Fruit fly (Drosophila melanogaster) whole organism, prepupa: ENCODE measurements around the gene emc.
A peak's percentile ranks its signal among the peaks of the same experiment; 100 is the strongest.

Experiments
- Blimp-1 ChIP-seq: fragments of 200-800 bp; sonication (Bioruptor generic); optimal IDR thresholded peaks from 3 replicates; lab custom pipeline; 2017; ENCODE audit warnings: missing biosample characterization, missing genetic modification characterization, mild to moderate bottlenecking, moderate library complexity, missing genetic modification reagents
- CG10631 ChIP-seq: fragments of 200-800 bp; sonication (Bioruptor generic); optimal IDR thresholded peaks from 2 replicates; lab custom pipeline; 2016; ENCODE audit warnings: missing biosample characterization, missing genetic modification characterization
- CG10669 ChIP-seq: fragments of 200-800 bp; sonication (Bioruptor generic); optimal IDR thresholded peaks from 3 replicates; lab custom pipeline; 2018; ENCODE audit warnings: missing biosample characterization, mild to moderate bottlenecking, missing genetic modification characterization, moderate library complexity
- CG11294 ChIP-seq: fragments of 200-800 bp; sonication (Bioruptor generic); IDR thresholded peaks from 2 replicates; pipeline ENCODE4 v1.3.6; 2022; ENCODE audit warnings: missing biosample characterization, missing genetic modification characterization
- CG11762 ChIP-seq: fragments of 200-800 bp; sonication (Bioruptor generic); optimal IDR thresholded peaks from 3 replicates; lab custom pipeline; 2016; ENCODE audit warnings: missing biosample characterization, missing genetic modification characterization; ENCODE audit not compliant: insufficient read depth
- CG11902 ChIP-seq: fragments of 200-800 bp; sonication (Bioruptor generic); optimal IDR thresholded peaks from 3 replicates; lab custom pipeline; 2016; ENCODE audit warnings: missing biosample characterization, missing genetic modification characterization
- CG15336 ChIP-seq: fragments of 200-800 bp; sonication (Bioruptor generic); IDR thresholded peaks from 2 replicates; pipeline ENCODE4 v1.3.6; 2022; ENCODE audit warnings: missing biosample characterization, missing genetic modification characterization
- CG1621 ChIP-seq: fragments of 200-800 bp; sonication (Bioruptor generic); optimal IDR thresholded peaks from 3 replicates; lab custom pipeline; 2018; ENCODE audit warnings: missing biosample characterization, mild to moderate bottlenecking, missing genetic modification characterization
- CG16779 ChIP-seq: fragments of 200-800 bp; sonication (Bioruptor generic); optimal IDR thresholded peaks from 3 replicates; lab custom pipeline; 2017; ENCODE audit warnings: missing biosample characterization, mild to moderate bottlenecking, missing genetic modification characterization
- CG3032 ChIP-seq: fragments of 200-800 bp; optimal IDR thresholded peaks from 2 replicates; lab custom pipeline; 2019; ENCODE audit warnings: missing biosample characterization, mild to moderate bottlenecking, missing genetic modification characterization, moderate library complexity
- CG31627 ChIP-seq: fragments of 200-800 bp; sonication (Bioruptor generic); optimal IDR thresholded peaks from 3 replicates; lab custom pipeline; 2016; ENCODE audit warnings: missing biosample characterization, missing genetic modification characterization
- CG32006 ChIP-seq: fragments of 200-800 bp; sonication (Bioruptor generic); optimal IDR thresholded peaks from 3 replicates; lab custom pipeline; 2017; ENCODE audit warnings: missing biosample characterization, mild to moderate bottlenecking, missing genetic modification characterization
- CG34406 ChIP-seq: fragments of 200-800 bp; sonication (Bioruptor generic); optimal IDR thresholded peaks from 3 replicates; lab custom pipeline; 2016; ENCODE audit warnings: missing biosample characterization, missing genetic modification characterization
- CG3919 ChIP-seq: fragments of 200-800 bp; sonication (Bioruptor generic); optimal IDR thresholded peaks from 3 replicates; lab custom pipeline; 2016; ENCODE audit warnings: missing biosample characterization, missing genetic modification characterization
- CG4318 ChIP-seq: fragments of 200-800 bp; sonication (Bioruptor generic); optimal IDR thresholded peaks from 3 replicates; lab custom pipeline; 2017; ENCODE audit warnings: missing biosample characterization, mild to moderate bottlenecking, missing genetic modification characterization
- CG6276 ChIP-seq: fragments of 200-800 bp; sonication (Bioruptor generic); optimal IDR thresholded peaks from 2 replicates; lab custom pipeline; 2017; ENCODE audit warnings: missing biosample characterization, mild to moderate bottlenecking, missing genetic modification characterization
- CG6792 ChIP-seq: fragments of 200-800 bp; sonication (Bioruptor generic); optimal IDR thresholded peaks from 3 replicates; lab custom pipeline; 2016; ENCODE audit warnings: missing biosample characterization, missing genetic modification characterization
- CG8119 ChIP-seq: fragments of 200-800 bp; sonication (Bioruptor generic); IDR thresholded peaks from 3 replicates; pipeline ENCODE4 v1.3.6; 2022; ENCODE audit warnings: missing biosample characterization, missing genetic modification characterization
- CG8319 ChIP-seq: fragments of 200-800 bp; sonication (Bioruptor generic); optimal IDR thresholded peaks from 3 replicates; lab custom pipeline; 2016; ENCODE audit warnings: missing biosample characterization, missing genetic modification characterization
- CG8632 ChIP-seq: fragments of 200-800 bp; sonication (Bioruptor generic); optimal IDR thresholded peaks from 3 replicates; lab custom pipeline; 2016; ENCODE audit warnings: missing biosample characterization, missing genetic modification characterization
- CG9139 ChIP-seq: fragments of 200-800 bp; sonication (Bioruptor generic); optimal IDR thresholded peaks from 3 replicates; lab custom pipeline; 2017; ENCODE audit warnings: missing biosample characterization, mild to moderate bottlenecking, missing genetic modification characterization
- Eip78C ChIP-seq: fragments of 200-800 bp; sonication (Bioruptor generic); peaks from one replicate; lab custom pipeline; 2016; ENCODE audit warnings: missing biosample characterization, missing genetic modification characterization
- Eip93F ChIP-seq: fragments of 200-800 bp; sonication (Bioruptor generic); optimal IDR thresholded peaks from 2 replicates; lab custom pipeline; 2016; ENCODE audit warnings: missing biosample characterization, mild to moderate bottlenecking, missing genetic modification characterization
- Ets21C ChIP-seq: fragments of 200-800 bp; sonication (Bioruptor generic); optimal IDR thresholded peaks from 3 replicates; lab custom pipeline; 2016; ENCODE audit warnings: missing biosample characterization, missing genetic modification characterization
- Ets96B ChIP-seq: fragments of 200-800 bp; optimal IDR thresholded peaks from 2 replicates; lab custom pipeline; 2019; ENCODE audit warnings: missing biosample characterization, mild to moderate bottlenecking, missing genetic modification characterization, moderate library complexity
- Gug ChIP-seq: fragments of 200-800 bp; sonication (Bioruptor generic); IDR thresholded peaks from 2 replicates; pipeline ENCODE4 v1.3.6; 2022; ENCODE audit warnings: missing biosample characterization, missing genetic modification characterization
- Hr38 ChIP-seq: sonication (Bioruptor generic); optimal IDR thresholded peaks from 2 replicates; lab custom pipeline; 2016; ENCODE audit warnings: missing biosample characterization, missing genetic modification characterization
- Hr39 ChIP-seq: fragments of 200-800 bp; sonication (Bioruptor generic); optimal IDR thresholded peaks from 2 replicates; lab custom pipeline; 2016; ENCODE audit warnings: missing biosample characterization, missing genetic modification characterization
- Hr4 ChIP-seq: fragments of 200-800 bp; sonication (Bioruptor generic); optimal IDR thresholded peaks from 3 replicates; lab custom pipeline; 2016; ENCODE audit warnings: missing biosample characterization, missing genetic modification characterization
- Lpt ChIP-seq: fragments of 200-800 bp; sonication (Bioruptor generic); optimal IDR thresholded peaks from 3 replicates; lab custom pipeline; 2016; ENCODE audit warnings: missing biosample characterization, missing genetic modification characterization
- OdsH ChIP-seq: fragments of 200-800 bp; sonication (Bioruptor generic); optimal IDR thresholded peaks from 3 replicates; lab custom pipeline; 2016; ENCODE audit warnings: missing biosample characterization, missing genetic modification characterization
- Sox102F ChIP-seq: fragments of 200-800 bp; sonication (Bioruptor generic); optimal IDR thresholded peaks from 2 replicates; lab custom pipeline; 2016; ENCODE audit warnings: missing biosample characterization, mild to moderate bottlenecking, missing genetic modification characterization
- Sox14 ChIP-seq: fragments of 200-800 bp; sonication (Bioruptor generic); optimal IDR thresholded peaks from 3 replicates; lab custom pipeline; 2016; ENCODE audit warnings: missing biosample characterization, missing genetic modification characterization
- Sox15 ChIP-seq: fragments of 200-800 bp; sonication (Bioruptor generic); optimal IDR thresholded peaks from 3 replicates; lab custom pipeline; 2016; ENCODE audit warnings: missing biosample characterization, missing genetic modification characterization
- achi ChIP-seq: fragments of 200-800 bp; sonication (Bioruptor generic); optimal IDR thresholded peaks from 3 replicates; lab custom pipeline; 2016; ENCODE audit warnings: missing biosample characterization, missing genetic modification characterization
- acj6 ChIP-seq: fragments of 200-800 bp; sonication (Bioruptor generic); optimal IDR thresholded peaks from 3 replicates; lab custom pipeline; 2016; ENCODE audit warnings: missing biosample characterization, missing genetic modification characterization
- dac ChIP-seq: fragments of 200-800 bp; sonication (Bioruptor generic); optimal IDR thresholded peaks from 2 replicates; lab custom pipeline; 2017; ENCODE audit warnings: missing biosample characterization, mild to moderate bottlenecking, missing genetic modification characterization
- esn ChIP-seq: fragments of 200-800 bp; sonication (Bioruptor generic); optimal IDR thresholded peaks from 2 replicates; lab custom pipeline; 2016; ENCODE audit warnings: missing biosample characterization, mild to moderate bottlenecking, missing genetic modification characterization, moderate library complexity
- fd59A ChIP-seq: fragments of 200-800 bp; sonication (Bioruptor generic); optimal IDR thresholded peaks from 2 replicates; lab custom pipeline; 2017; ENCODE audit warnings: missing biosample characterization, mild to moderate bottlenecking, missing genetic modification characterization, missing genetic modification reagents
- fd85E ChIP-seq: fragments of 200-800 bp; sonication (Bioruptor generic); optimal IDR thresholded peaks from 3 replicates; lab custom pipeline; 2016; ENCODE audit warnings: missing biosample characterization, missing genetic modification characterization
- lz ChIP-seq: fragments of 200-800 bp; sonication (Bioruptor generic); optimal IDR thresholded peaks from 3 replicates; lab custom pipeline; 2016; ENCODE audit warnings: missing biosample characterization, missing genetic modification characterization
- pdm3 ChIP-seq: fragments of 200-800 bp; sonication (Bioruptor generic); optimal IDR thresholded peaks from 3 replicates; lab custom pipeline; 2016; ENCODE audit warnings: missing biosample characterization, missing genetic modification characterization
- salr ChIP-seq, 2 experiments: fragments of 200-800 bp; sonication (Bioruptor generic); optimal IDR thresholded peaks; 3 replicates each; lab custom pipeline; 2016 to 2018; ENCODE audit warnings: missing biosample characterization in 2 of 2, missing genetic modification characterization in 2 of 2, mild to moderate bottlenecking in 1 of 2
- spab ChIP-seq: fragments of 200-800 bp; sonication (Bioruptor generic); optimal IDR thresholded peaks from 2 replicates; lab custom pipeline; 2017; ENCODE audit warnings: missing biosample characterization, mild to moderate bottlenecking, missing genetic modification characterization, missing genetic modification reagents
- ss ChIP-seq, 2 experiments: fragments of 200-800 bp; sonication (Bioruptor generic); optimal IDR thresholded peaks; 2 replicates in 1 of 2; 3 replicates in 1 of 2; lab custom pipeline; 2017 to 2018; ENCODE audit warnings: mild to moderate bottlenecking in 2 of 2, missing biosample characterization in 2 of 2, missing genetic modification characterization in 2 of 2, moderate library complexity in 1 of 2
- svp ChIP-seq: fragments of 200-800 bp; sonication (Bioruptor generic); peaks from one replicate; lab custom pipeline; 2016; ENCODE audit warnings: missing biosample characterization, missing genetic modification characterization
- topi ChIP-seq: fragments of 200-800 bp; sonication (Bioruptor generic); optimal IDR thresholded peaks from 3 replicates; lab custom pipeline; 2016; ENCODE audit warnings: missing biosample characterization, missing genetic modification characterization

Gene emc

dm6 chr3L:801860-802462 lies 52.8 kb downstream of the emc start (continued):
- TF ChIP-seq Hr4 (GFP tag; lab: Kevin White, UChicago) (peak; percentile 72), CG8319 (GFP tag; lab: Kevin White, UChicago) (peak; percentile 67), Sox102F (GFP tag; lab: Kevin White, UChicago) (peak; percentile 84), CG1621 (peak; percentile 60), Hr39 (peak; percentile 83), CG3032 (peak; percentile 67), CG32006 (GFP tag; lab: Kevin White, UChicago) (peak; percentile 72), CG10669 (peak; percentile 77), CG9139 (GFP tag; lab: Kevin White, UChicago) (no peak), ss (GFP tag; optimal IDR thresholded peaks at IDR 0.05; lab: Kevin White, UChicago) (peak; percentile 48 to 97), CG34406 (GFP tag; lab: Kevin White, UChicago) (peak; percentile 75), esn (peak; percentile 79), Ets21C (GFP tag; lab: Kevin White, UChicago) (peak; percentile 71), Gug (GFP tag; lab: Robert Waterston, UW) (peak; percentile 41), dac (GFP tag; lab: Kevin White, UChicago) (peak; percentile 10), CG6276 (GFP tag; lab: Kevin White, UChicago) (peak; percentile 2), pdm3 (GFP tag; lab: Kevin White, UChicago) (peak; percentile 70)
- TF ChIP-seq, all 60 proteins: peak for 56

dm6 chr3L:802700-803273 lies 53.6 kb downstream of the emc start:
- TF ChIP-seq Ets96B (tag; lab: Kevin White, UChicago) (peak; percentile 94), CG3919 (GFP tag; lab: Kevin White, UChicago) (peak; percentile 97), CG6276 (GFP tag; lab: Kevin White, UChicago) (peak; percentile 84), Hr39 (peak; percentile 99), CG6792 (GFP tag; lab: Kevin White, UChicago) (peak; percentile 98), Eip93F (GFP tag; lab: Kevin White, UChicago) (peak; percentile 96), CG31627 (GFP tag; lab: Kevin White, UChicago) (peak; percentile 99), CG4318 (GFP tag; lab: Kevin White, UChicago) (peak; percentile 86), acj6 (GFP tag; lab: Kevin White, UChicago) (peak; percentile 98), Hr38 (GFP tag; lab: Kevin White, UChicago) (peak; percentile 85), fd85E (GFP tag; lab: Kevin White, UChicago) (peak; percentile 90), CG10669 (peak; percentile 94), CG10631 (peak; percentile 97), CG11294 (GFP tag; lab: Robert Waterston, UW) (peak; percentile 91), svp (GFP tag; lab: Kevin White, UChicago) (peak; percentile 99), CG15336 (peak; percentile 95), pdm3 (GFP tag; lab: Kevin White, UChicago) (peak; percentile 98), Blimp-1 (GFP tag; lab: Kevin White, UChicago) (peak; percentile 90), CG8119 (peak; percentile 95), Sox14 (GFP tag; lab: Kevin White, UChicago) (peak; percentile 98), Lpt (peak; percentile 91), Ets21C (GFP tag; lab: Kevin White, UChicago) (peak; percentile 98), CG1621 (peak; percentile 97), CG11762 (peak; percentile 93), Eip78C (GFP tag; lab: Kevin White, UChicago) (peak; percentile 98), fd59A (peak; percentile 95), dac (GFP tag; lab: Kevin White, UChicago) (peak; percentile 86), OdsH (GFP tag; lab: Kevin White, UChicago) (peak; percentile 97), salr (GFP tag; optimal IDR thresholded peaks at IDR 0.05; lab: Kevin White, UChicago) (peak; percentile 75 to 96), CG8632 (GFP tag; lab: Kevin White, UChicago) (peak; percentile 94), achi (GFP tag; lab: Kevin White, UChicago) (peak; percentile 95), CG11902 (GFP tag; lab: Kevin White, UChicago) (peak; percentile 97), CG3032 (peak; percentile 93), esn (peak; percentile 99), topi (peak; percentile 98), spab (GFP tag; lab: Kevin White, UChicago) (peak; percentile 91), lz (GFP tag; lab: Kevin White, UChicago) (peak; percentile 99), CG16779 (peak; percentile 88), Sox15 (GFP tag; lab: Kevin White, UChicago) (peak; percentile 96)
